Worm (Caenorhabditis elegans): Measurements from ENCODE around the gene pitp-1.
A peak's percentile ranks its signal among the peaks of the same experiment; 100 is the strongest.

The pitp-1 gene

DNA sequence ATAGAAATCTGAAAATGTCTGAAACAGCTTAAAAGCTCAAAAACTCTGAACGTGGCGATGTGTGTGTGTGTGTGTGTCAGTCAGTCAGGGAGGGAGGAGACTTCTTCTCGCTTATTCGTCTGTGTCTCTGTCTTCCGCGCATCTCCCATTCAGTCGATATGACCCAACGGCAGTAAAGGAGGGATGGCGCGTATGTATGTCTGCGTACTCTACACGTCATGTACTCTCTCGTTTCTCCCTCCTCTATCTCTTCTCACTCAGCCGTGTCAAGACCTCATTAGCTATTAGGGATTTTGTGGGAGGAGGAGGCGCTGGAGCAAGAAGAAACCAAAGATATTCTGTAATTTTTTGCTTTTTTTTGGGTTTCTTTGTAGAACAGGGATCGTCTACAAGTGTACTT, 2.4 kb upstream of the pitp-1 start (continued):
- no peak for TF ChIP-seq egl-44 (GFP tag; IDR thresholded peaks at IDR 0.05)
- TF ChIP-seq snpc-1.1 (tag; optimal IDR thresholded peaks at IDR 0.05; ENCODE audit: insufficient read depth) = no peak
- no peak for TF ChIP-seq pbrm-1 (GFP tag; IDR thresholded peaks at IDR 0.05)
- TF ChIP-seq rec-8 (tag; optimal IDR thresholded peaks at IDR 0.05) = no peak
- TF ChIP-seq mcd-1 (GFP tag; IDR thresholded peaks at IDR 0.05) = 0 out of 2 replicates have a peak, but pooled peaks have one; percentile 24
- no peak for TF ChIP-seq lir-1 (GFP tag; conservative IDR thresholded peaks at IDR 0.05)
- no peak for TF ChIP-seq pha-4 (tag; optimal IDR thresholded peaks at IDR 0.05)
- TF ChIP-seq lin-35 (GFP tag; optimal IDR thresholded peaks at IDR 0.05) = no peak
- no peak for TF ChIP-seq T26A5.8 (tag; optimal IDR thresholded peaks at IDR 0.05)
- no peak for TF ChIP-seq F57A8.1 (GFP tag; optimal IDR thresholded peaks at IDR 0.05)
- TF ChIP-seq ets-4 (GFP tag; optimal IDR thresholded peaks at IDR 0.05) = no peak
- peak; percentile 55 for TF ChIP-seq unc-62 (GFP tag; optimal IDR thresholded peaks at IDR 0.05)
- no peak for TF ChIP-seq sea-2 (GFP tag; IDR thresholded peaks at IDR 0.05)
- TF ChIP-seq madf-8 (GFP tag; conservative IDR thresholded peaks at IDR 0.05) = no peak
- no peak for TF ChIP-seq C06A6.2 (GFP tag; conservative IDR thresholded peaks at IDR 0.05)
- 0 out of 2 replicates have a peak, but pooled peaks have one; percentile 19 for TF ChIP-seq nfyb-1 (GFP tag; IDR thresholded peaks at IDR 0.05)
- no peak for TF ChIP-seq tbx-9 (tag; optimal IDR thresholded peaks at IDR 0.05; ENCODE audit: borderline replicate concordance)
- TF ChIP-seq ZK185.1 (tag; optimal IDR thresholded peaks at IDR 0.05; ENCODE audit: poor library complexity, severe bottlenecking) = no peak
- no peak for TF ChIP-seq Y79H2A.3 (GFP tag; conservative IDR thresholded peaks at IDR 0.05)
- TF ChIP-seq B0336.3 (GFP tag; IDR thresholded peaks at IDR 0.05) = no peak
- no peak for TF ChIP-seq mes-4 (tag; optimal IDR thresholded peaks at IDR 0.05)
- peak; percentile 89 for TF ChIP-seq hmg-1.2 (GFP tag; IDR thresholded peaks at IDR 0.05)
- TF ChIP-seq snpc-3.4 (tag; optimal IDR thresholded peaks at IDR 0.05) = no peak
- no peak for TF ChIP-seq Y95B8A.8 (GFP tag; IDR thresholded peaks at IDR 0.05)
- no peak for TF ChIP-seq ztf-18 (tag; optimal IDR thresholded peaks at IDR 0.05)
- TF ChIP-seq zfh-2 (GFP tag; conservative IDR thresholded peaks at IDR 0.05) = peak; percentile 46; the same call in 1 of the 2 replicates
- TF ChIP-seq lin-54 (GFP tag; optimal IDR thresholded peaks at IDR 0.05) = no peak
- no peak for TF ChIP-seq F55B11.4 (tag; optimal IDR thresholded peaks at IDR 0.05; ENCODE audit: borderline replicate concordance, insufficient read depth)
- no peak for TF ChIP-seq F52B5.7 (tag; optimal IDR thresholded peaks at IDR 0.05)
- peak; percentile 48 for TF ChIP-seq ceh-27 (GFP tag; optimal IDR thresholded peaks at IDR 0.05)
- no peak for TF ChIP-seq nfya-1 (tag; optimal IDR thresholded peaks at IDR 0.05; ENCODE audit: borderline replicate concordance, insufficient read depth)
- no peak for TF ChIP-seq aptf-3 (GFP tag; IDR thresholded peaks at IDR 0.05)
- TF ChIP-seq F10E7.11 (tag; optimal IDR thresholded peaks at IDR 0.05) = no peak
- TF ChIP-seq T07F8.4 (tag; optimal IDR thresholded peaks at IDR 0.05) = no peak
- TF ChIP-seq zim-3 (tag; optimal IDR thresholded peaks at IDR 0.05) = no peak
- TF ChIP-seq ceh-91 (GFP tag; IDR thresholded peaks at IDR 0.05) = no peak
- no peak for TF ChIP-seq chd-7 (tag; optimal IDR thresholded peaks at IDR 0.05)
- no peak for TF ChIP-seq dpl-1 (GFP tag; optimal IDR thresholded peaks at IDR 0.05)
- TF ChIP-seq F22D6.2 (tag; optimal IDR thresholded peaks at IDR 0.05) = no peak
- TF ChIP-seq ztf-25 (GFP tag; IDR thresholded peaks at IDR 0.05) = no peak
- TF ChIP-seq athp-1 (tag; optimal IDR thresholded peaks at IDR 0.05) = no peak
- TF ChIP-seq lsy-27 (tag; optimal IDR thresholded peaks at IDR 0.05; ENCODE audit: borderline replicate concordance, insufficient read depth) = no peak
- TF ChIP-seq lag-1 (GFP tag; IDR thresholded peaks at IDR 0.05) = no peak
- no peak for TF ChIP-seq F23B12.7 (tag; optimal IDR thresholded peaks at IDR 0.05; ENCODE audit: insufficient read depth)
- no peak for TF ChIP-seq nhr-90 (tag; optimal IDR thresholded peaks at IDR 0.05)
- no peak for TF ChIP-seq dpff-1 (tag; optimal IDR thresholded peaks at IDR 0.05)
- no peak for TF ChIP-seq ceh-40 (GFP tag; IDR thresholded peaks at IDR 0.05)
- no peak for TF ChIP-seq unc-130 (GFP tag; optimal IDR thresholded peaks at IDR 0.05)
